Worm (Caenorhabditis elegans) whole organism, midembryonic: ENCODE results near the gene smk-1.

ENCODE experiments used
- T22C8.4 ChIP-seq: fragments of 200-800 bp; sonication (Bioruptor generic); IDR thresholded peaks from 2 replicates; pipeline ENCODE4 v1.3.6; 2022; ENCODE audit warnings: missing genetic modification characterization, missing compliant biosample characterization
- cog-1 ChIP-seq: sonication (generic microtip); optimal IDR thresholded peaks from 2 replicates; lab custom pipeline; 2016; ENCODE audit warnings: missing genetic modification characterization, missing compliant biosample characterization
- flt-1 ChIP-seq: fragments of 200-800 bp; sonication (Bioruptor generic); IDR thresholded peaks from 2 replicates; pipeline ENCODE4 v1.3.6; 2022; ENCODE audit warnings: missing genetic modification characterization, missing compliant biosample characterization
- klf-2 ChIP-seq: fragments of 200-800 bp; sonication (Bioruptor generic); conservative IDR thresholded peaks from 2 replicates; pipeline ENCODE4 v1.3.6; 2022; ENCODE audit warnings: missing genetic modification reagents, missing genetic modification characterization, missing compliant biosample characterization
- med-1 ChIP-seq: sonication (generic microtip); optimal IDR thresholded peaks from 2 replicates; lab custom pipeline; 2017; ENCODE audit warnings: missing genetic modification characterization, mild to moderate bottlenecking, missing compliant biosample characterization, antibody characterized with exemption, missing genetic modification reagents; ENCODE audit not compliant: insufficient read depth
- ref-1 ChIP-seq: fragments of 200-800 bp; sonication (Bioruptor generic); conservative IDR thresholded peaks from 2 replicates; pipeline ENCODE4 v1.3.6; 2022; ENCODE audit warnings: missing genetic modification reagents, missing genetic modification characterization, missing compliant biosample characterization
- tab-1 ChIP-seq: fragments of 200-800 bp; sonication (Bioruptor generic); IDR thresholded peaks from 2 replicates; pipeline ENCODE4 v1.3.6; 2022; ENCODE audit warnings: missing genetic modification characterization, missing compliant biosample characterization
- ztf-23 ChIP-seq: fragments of 200-800 bp; sonication (Bioruptor generic); IDR thresholded peaks from 2 replicates; pipeline ENCODE4 v1.3.6; 2022; ENCODE audit warnings: missing genetic modification reagents, missing genetic modification characterization, missing compliant biosample characterization
- ztf-29 ChIP-seq: fragments of 200-800 bp; sonication (Bioruptor generic); IDR thresholded peaks from 2 replicates; pipeline ENCODE4 v1.3.6; 2022; ENCODE audit warnings: missing genetic modification reagents, missing genetic modification characterization, missing compliant biosample characterization

The smk-1 gene

DNA sequence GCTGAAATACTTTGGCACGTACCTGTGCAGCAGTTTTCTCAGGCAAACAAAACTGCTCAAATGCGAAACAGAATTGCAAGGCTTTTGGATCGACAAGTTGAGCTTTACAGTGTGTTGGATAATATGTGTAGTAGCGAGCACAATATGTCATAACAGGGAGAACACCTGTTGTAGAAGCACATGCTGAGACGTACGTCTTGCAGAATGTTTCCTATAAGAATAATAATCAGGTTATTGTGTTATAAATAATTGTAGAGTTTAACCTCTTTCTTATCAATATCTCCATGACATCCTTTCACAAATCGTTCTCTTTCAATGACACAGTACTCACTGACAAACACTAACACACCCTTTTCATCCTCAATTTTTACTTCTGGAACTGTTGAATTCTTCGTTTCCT lies 20.0 kb downstream of the smk-1 start:
- no peak for TF ChIP-seq ztf-23
- no peak for TF ChIP-seq tab-1 (GFP tag; lab: Robert Waterston, UW)
- TF ChIP-seq T22C8.4 (GFP tag; lab: Robert Waterston, UW), result no peak
- TF ChIP-seq med-1, result no peak
- no peak for TF ChIP-seq flt-1 (GFP tag; lab: Robert Waterston, UW)
- no peak for TF ChIP-seq klf-2 (GFP tag; lab: Robert Waterston, UW)
- no peak for TF ChIP-seq cog-1 (tag; lab: Kevin White, UChicago)
- TF ChIP-seq ztf-29 (GFP tag; lab: Robert Waterston, UW), result no peak
- no peak for TF ChIP-seq ref-1 (GFP tag; lab: Robert Waterston, UW)

DNA sequence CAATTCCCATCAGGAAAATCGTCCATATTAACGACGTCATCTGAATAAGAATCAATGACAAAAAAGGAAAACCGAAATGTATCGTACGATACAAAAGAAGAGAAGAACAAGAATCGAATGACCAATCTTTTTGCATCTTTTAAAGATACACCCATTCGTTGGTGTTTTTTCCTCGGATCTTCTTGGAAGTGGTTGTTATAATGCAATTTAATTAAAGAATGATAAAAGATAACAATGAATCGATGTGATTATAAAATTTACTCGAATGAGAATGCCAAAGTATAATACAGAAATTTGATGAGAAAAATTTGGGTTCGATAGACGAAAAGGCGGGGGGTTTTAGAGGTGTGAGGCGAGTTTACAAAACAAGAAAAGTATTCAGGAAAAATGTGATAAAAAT lies 21.4 kb downstream of the smk-1 start, which contains the start of gene F41E6.12:
TSS of gene F41E6.12 (minus strand) at position 101 of the 400 bp plus-strand sequence.
- TF ChIP-seq tab-1 (GFP tag; lab: Robert Waterston, UW) (no peak), ref-1 (GFP tag; lab: Robert Waterston, UW) (no peak), ztf-23 (no peak), flt-1 (GFP tag; lab: Robert Waterston, UW) (no peak), klf-2 (GFP tag; lab: Robert Waterston, UW) (no peak), T22C8.4 (GFP tag; lab: Robert Waterston, UW) (no peak), ztf-29 (GFP tag; lab: Robert Waterston, UW) (no peak), cog-1 (tag; lab: Kevin White, UChicago) (no peak)

DNA sequence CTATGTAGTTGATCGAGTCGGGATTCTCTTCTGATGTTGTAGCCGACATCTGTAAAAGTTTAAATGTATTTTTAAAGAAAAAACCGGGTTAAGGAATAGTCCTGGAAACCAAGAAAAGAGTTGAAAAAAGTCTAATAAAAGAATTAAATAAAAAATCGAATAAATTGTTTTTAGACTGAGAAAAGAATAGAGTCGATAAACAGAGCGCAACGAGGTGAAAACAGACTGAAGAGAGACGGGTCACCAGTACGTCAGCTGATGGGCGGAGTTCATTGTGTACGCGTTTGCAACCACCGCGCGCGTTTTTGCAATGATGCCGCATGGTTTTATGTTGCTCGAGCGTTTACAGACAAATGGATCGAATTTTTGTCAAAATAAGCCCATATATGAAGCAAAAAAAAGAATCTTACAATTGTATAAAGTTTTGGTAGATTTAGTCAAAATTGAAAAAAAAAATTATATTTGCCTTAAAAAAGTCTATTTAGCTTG lies 23.7 kb downstream of the smk-1 start, which contains the start of gene atg-18:
TSS of gene atg-18 (minus strand) at position 51 of the 489 bp plus-strand sequence.
- TF ChIP-seq T22C8.4 (GFP tag; lab: Robert Waterston, UW) (no peak), cog-1 (tag; lab: Kevin White, UChicago) (peak; percentile 2), klf-2 (GFP tag; lab: Robert Waterston, UW) (peak; percentile 51; the same call in 1 of the 2 replicates), ztf-29 (GFP tag; lab: Robert Waterston, UW) (peak; percentile 58; the same call in 1 of the 2 replicates), ref-1 (GFP tag; lab: Robert Waterston, UW) (no peak), tab-1 (GFP tag; lab: Robert Waterston, UW) (no peak), flt-1 (GFP tag; lab: Robert Waterston, UW) (no peak), med-1 (peak; percentile 78), ztf-23 (peak; percentile 68; the same call in 1 of the 2 replicates)

DNA sequence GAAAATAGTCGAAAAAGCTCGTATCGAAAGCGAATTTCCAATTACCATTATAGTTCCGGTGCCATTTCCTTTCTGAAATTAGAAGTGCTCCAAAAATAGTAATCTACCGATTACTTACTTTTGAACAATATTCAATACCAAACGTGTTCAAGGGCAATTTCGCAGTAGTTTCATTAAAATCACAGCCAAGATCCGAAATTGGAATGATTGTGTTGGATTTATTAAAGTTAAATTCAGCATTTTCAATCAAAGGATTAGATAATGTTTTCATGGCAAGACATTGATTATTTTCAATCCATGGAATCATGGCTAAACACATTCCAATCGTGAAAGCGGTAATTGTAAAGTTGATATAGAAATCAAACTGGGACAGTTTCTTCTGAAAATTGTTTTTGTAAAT lies 25.2 kb downstream of the smk-1 start:
- no peak for TF ChIP-seq cog-1 (tag; lab: Kevin White, UChicago)
- TF ChIP-seq ztf-23, result no peak
- no peak for TF ChIP-seq tab-1 (GFP tag; lab: Robert Waterston, UW)
- TF ChIP-seq flt-1 (GFP tag; lab: Robert Waterston, UW), result no peak

DNA sequence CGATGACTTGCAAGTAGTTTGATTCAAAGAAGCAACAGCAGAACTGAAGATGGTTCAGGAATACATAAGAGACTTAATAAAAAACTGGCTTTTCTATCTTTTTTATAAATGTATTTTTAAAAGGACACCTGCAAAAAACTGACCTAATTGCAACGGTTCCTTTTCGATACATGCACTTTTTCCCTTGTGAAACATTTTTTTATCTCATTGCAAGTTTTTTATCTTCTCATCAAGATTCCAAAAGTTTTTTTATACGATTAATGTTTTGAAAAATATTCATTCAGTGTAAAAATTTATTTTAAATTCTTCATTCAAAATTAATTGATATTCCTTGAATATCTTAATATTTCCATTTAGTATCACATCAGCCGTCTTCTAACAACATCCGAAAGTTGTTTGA lies 28.0 kb downstream of the smk-1 start, which contains the start of gene oac-29:
TSS of gene oac-29 (minus strand) at position 101 of the 400 bp plus-strand sequence.
- TF ChIP-seq tab-1 (GFP tag; lab: Robert Waterston, UW) (no peak), T22C8.4 (GFP tag; lab: Robert Waterston, UW) (no peak), flt-1 (GFP tag; lab: Robert Waterston, UW) (no peak), ztf-29 (GFP tag; lab: Robert Waterston, UW) (no peak), ztf-23 (no peak), ref-1 (GFP tag; lab: Robert Waterston, UW) (no peak), cog-1 (tag; lab: Kevin White, UChicago) (no peak), klf-2 (GFP tag; lab: Robert Waterston, UW) (no peak), med-1 (no peak)

DNA sequence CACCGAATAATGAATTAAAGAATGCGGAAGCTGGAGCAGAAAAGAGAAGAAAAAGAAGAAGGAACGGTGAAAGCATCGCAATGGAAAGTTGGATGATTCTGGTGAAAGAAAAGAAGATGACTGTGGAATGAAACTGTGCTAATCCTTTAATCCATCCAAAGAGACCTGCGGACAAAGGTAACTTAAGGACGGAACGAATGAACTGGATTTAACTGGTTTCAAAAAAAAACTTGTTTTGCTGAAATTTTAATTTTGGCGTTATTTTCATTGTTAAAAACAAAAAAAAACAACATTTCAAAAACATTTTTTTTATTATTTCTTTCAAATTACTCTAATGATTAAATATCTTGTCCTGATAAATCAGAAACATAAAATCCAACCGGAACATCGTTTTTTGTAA lies 29.3 kb downstream of the smk-1 start, which contains the start of gene grl-12:
TSS of gene grl-12 (minus strand) at position 101 of the 400 bp plus-strand sequence.
- TF ChIP-seq klf-2 (GFP tag; lab: Robert Waterston, UW) (no peak), flt-1 (GFP tag; lab: Robert Waterston, UW) (no peak), tab-1 (GFP tag; lab: Robert Waterston, UW) (no peak), ztf-29 (GFP tag; lab: Robert Waterston, UW) (no peak), cog-1 (tag; lab: Kevin White, UChicago) (no peak), med-1 (no peak), T22C8.4 (GFP tag; lab: Robert Waterston, UW) (no peak), ref-1 (GFP tag; lab: Robert Waterston, UW) (no peak), ztf-23 (no peak)

DNA sequence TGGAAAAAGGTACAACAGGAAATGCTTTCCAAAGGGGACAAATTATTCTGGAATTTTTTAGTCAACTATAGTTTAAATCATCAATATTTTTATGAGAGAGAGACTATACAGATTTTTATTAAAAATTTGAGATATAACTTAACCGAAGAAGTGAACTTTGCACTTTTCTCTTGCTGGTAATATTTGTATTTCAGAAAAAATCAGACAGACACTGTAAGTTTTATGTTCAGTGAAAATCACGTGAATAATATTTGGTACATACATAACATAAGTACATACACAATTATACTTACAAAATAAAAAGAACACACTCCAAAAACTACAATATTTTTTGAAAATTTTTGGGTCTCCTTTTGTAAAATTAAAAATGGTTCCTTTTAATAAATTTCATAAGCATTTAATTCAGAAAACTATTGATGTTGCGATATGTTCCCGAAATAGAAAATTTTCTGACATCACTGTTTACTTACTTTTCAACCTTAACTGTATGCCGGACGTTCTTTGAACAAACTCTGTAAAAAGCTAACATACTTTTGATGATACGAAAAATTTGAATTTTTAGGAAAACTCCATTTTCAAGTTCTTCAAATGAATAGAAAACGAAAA lies 30.2 kb downstream of the smk-1 start, which contains the start of the genes F28A12.10 and acd-4:
TSS of gene F28A12.10 (minus strand) at position 101 of the 606 bp plus-strand sequence.
TSS of gene acd-4 (plus strand) at position 556 of the 606 bp plus-strand sequence.
- TF ChIP-seq flt-1 (GFP tag; lab: Robert Waterston, UW) (no peak), T22C8.4 (GFP tag; lab: Robert Waterston, UW) (no peak), ref-1 (GFP tag; lab: Robert Waterston, UW) (no peak), med-1 (no peak), klf-2 (GFP tag; lab: Robert Waterston, UW) (no peak), cog-1 (tag; lab: Kevin White, UChicago) (no peak), ztf-29 (GFP tag; lab: Robert Waterston, UW) (no peak), tab-1 (GFP tag; lab: Robert Waterston, UW) (no peak), ztf-23 (no peak)

DNA sequence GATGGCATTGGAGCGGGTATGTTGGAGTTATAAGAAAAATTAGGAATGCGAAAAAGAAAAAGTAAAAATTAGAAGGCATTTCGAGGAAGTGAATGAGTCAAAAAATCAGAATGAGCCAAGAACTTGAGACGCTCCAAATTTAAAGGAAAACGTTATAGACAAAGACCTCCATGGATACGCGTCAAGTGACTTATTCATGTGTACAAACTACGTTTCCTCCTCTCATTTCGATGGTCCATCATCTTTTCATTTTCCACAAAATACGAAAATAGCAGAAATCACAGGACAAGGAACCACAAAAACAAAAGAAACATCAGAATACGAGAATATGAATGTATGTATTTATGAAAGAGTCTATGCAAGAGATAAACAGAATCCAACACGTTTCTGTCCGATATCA lies 33.7 kb downstream of the smk-1 start, which contains the start of gene F28A12.3:
TSS of gene F28A12.3 (minus strand) at position 101 of the 400 bp plus-strand sequence.
- TF ChIP-seq tab-1 (GFP tag; lab: Robert Waterston, UW) (no peak), T22C8.4 (GFP tag; lab: Robert Waterston, UW) (no peak), cog-1 (tag; lab: Kevin White, UChicago) (no peak), flt-1 (GFP tag; lab: Robert Waterston, UW) (no peak), klf-2 (GFP tag; lab: Robert Waterston, UW) (no peak), ztf-29 (GFP tag; lab: Robert Waterston, UW) (no peak), ref-1 (GFP tag; lab: Robert Waterston, UW) (no peak), med-1 (no peak), ztf-23 (no peak)

DNA sequence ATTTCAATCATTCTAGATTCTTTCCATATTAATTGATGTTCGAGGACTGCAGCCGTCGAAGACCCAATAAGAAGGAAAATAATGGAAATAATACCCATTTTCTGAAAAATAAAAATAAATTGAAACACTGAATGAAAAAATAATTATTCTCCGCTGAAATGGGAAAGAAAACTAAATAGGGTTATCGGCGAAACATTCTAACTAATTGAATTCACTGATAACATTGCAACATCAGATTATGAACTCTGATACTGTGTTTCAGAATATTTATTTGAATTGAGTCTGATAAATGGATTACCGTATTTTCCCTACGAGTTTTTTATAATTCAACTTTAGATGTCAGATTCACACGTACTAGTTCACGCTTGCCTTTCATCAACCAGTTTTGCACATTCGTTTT lies 35.5 kb downstream of the smk-1 start, which contains the start of gene asp-13:
TSS of gene asp-13 (minus strand) at position 101 of the 400 bp plus-strand sequence.
- TF ChIP-seq cog-1 (tag; lab: Kevin White, UChicago), result no peak
